Fruit fly (Drosophila melanogaster) whole organism, embryonic: ENCODE measurements around the gene CG16734.

Experiments
- Adf1 ChIP-seq: fragments of 200-800 bp; sonication (Bioruptor generic); IDR thresholded peaks from 2 replicates; pipeline ENCODE4 v1.3.6; 2022; ENCODE audit warnings: missing biosample characterization, missing genetic modification characterization
- Atf-2 ChIP-seq: fragments of 200-800 bp; sonication (Bioruptor generic); optimal IDR thresholded peaks from 2 replicates; lab custom pipeline; 2016; ENCODE audit warnings: missing biosample characterization, missing genetic modification characterization
- CG10959 ChIP-seq: fragments of 200-800 bp; sonication (Bioruptor generic); IDR thresholded peaks from 2 replicates; pipeline ENCODE4 v1.3.6; 2022; ENCODE audit warnings: missing biosample characterization, missing genetic modification characterization
- CG11696 ChIP-seq: fragments of 200-800 bp; sonication (Bioruptor generic); IDR thresholded peaks from 2 replicates; pipeline ENCODE4 v1.3.6; 2022; ENCODE audit warnings: missing biosample characterization, missing genetic modification characterization
- CG12299 ChIP-seq: fragments of 200-800 bp; sonication (Bioruptor generic); optimal IDR thresholded peaks from 2 replicates; lab custom pipeline; 2018; ENCODE audit warnings: missing biosample characterization, mild to moderate bottlenecking, missing genetic modification characterization
- CG13287 ChIP-seq: fragments of 200-800 bp; sonication (Bioruptor generic); IDR thresholded peaks from 2 replicates; pipeline ENCODE4 v1.3.6; 2022; ENCODE audit warnings: missing biosample characterization, missing genetic modification characterization; ENCODE audit not compliant: partially characterized antibody
- CG16863 ChIP-seq: fragments of 200-800 bp; sonication (Bioruptor generic); optimal IDR thresholded peaks from 3 replicates; lab custom pipeline; 2016; ENCODE audit warnings: missing biosample characterization, missing genetic modification characterization
- CG2120 ChIP-seq: fragments of 200-800 bp; sonication (Bioruptor generic); optimal IDR thresholded peaks from 3 replicates; lab custom pipeline; 2016; ENCODE audit warnings: missing biosample characterization, missing genetic modification characterization
- CG2199 ChIP-seq: fragments of 200-800 bp; sonication (Bioruptor generic); IDR thresholded peaks from 3 replicates; pipeline ENCODE4 v1.3.6; 2022; ENCODE audit warnings: missing biosample characterization, missing genetic modification characterization
- CG2875 ChIP-seq: fragments of 200-800 bp; sonication (Bioruptor generic); optimal IDR thresholded peaks from 2 replicates; lab custom pipeline; 2017; ENCODE audit warnings: missing biosample characterization, mild to moderate bottlenecking, missing genetic modification characterization, missing genetic modification reagents
- CG30403 ChIP-seq: fragments of 200-800 bp; sonication (Bioruptor generic); optimal IDR thresholded peaks from 3 replicates; lab custom pipeline; 2016; ENCODE audit warnings: missing biosample characterization, missing genetic modification characterization
- CG32772 ChIP-seq: fragments of 200-800 bp; sonication (Bioruptor generic); IDR thresholded peaks from 2 replicates; pipeline ENCODE4 v1.3.6; 2022; ENCODE audit warnings: missing biosample characterization, missing genetic modification characterization
- CG6175 ChIP-seq: fragments of 200-800 bp; sonication (Bioruptor generic); IDR thresholded peaks from 3 replicates; pipeline ENCODE4 v1.3.6; 2022; ENCODE audit warnings: missing biosample characterization, missing genetic modification characterization
- CG6654 ChIP-seq: fragments of 200-800 bp; sonication (Bioruptor generic); optimal IDR thresholded peaks from 2 replicates; lab custom pipeline; 2017; ENCODE audit warnings: missing biosample characterization, mild to moderate bottlenecking, missing genetic modification characterization
- CG6791 ChIP-seq: fragments of 200-800 bp; sonication (Bioruptor generic); IDR thresholded peaks from 3 replicates; pipeline ENCODE4 v1.3.6; 2022; ENCODE audit warnings: missing biosample characterization, missing genetic modification characterization; ENCODE audit not compliant: partially characterized antibody
- CG7372 ChIP-seq: fragments of 200-800 bp; sonication (Bioruptor generic); IDR thresholded peaks from 2 replicates; pipeline ENCODE4 v1.3.6; 2022; ENCODE audit warnings: missing biosample characterization, missing genetic modification characterization
- CG8089 ChIP-seq: fragments of 200-800 bp; sonication (Bioruptor generic); optimal IDR thresholded peaks from 3 replicates; lab custom pipeline; 2016; ENCODE audit warnings: missing biosample characterization, missing genetic modification characterization
- CG9609 ChIP-seq: fragments of 200-800 bp; sonication (Bioruptor generic); optimal IDR thresholded peaks from 3 replicates; lab custom pipeline; 2016; ENCODE audit warnings: missing biosample characterization, missing genetic modification characterization
- CG9932 ChIP-seq: fragments of 200-800 bp; sonication (Bioruptor generic); IDR thresholded peaks from 2 replicates; pipeline ENCODE4 v1.3.6; 2022; ENCODE audit warnings: missing biosample characterization, missing genetic modification characterization
- CTCF ChIP-seq: fragments of 200-800 bp; sonication (Bioruptor generic); optimal IDR thresholded peaks from 2 replicates; lab custom pipeline; 2017; ENCODE audit warnings: missing biosample characterization, mild to moderate bottlenecking, missing genetic modification characterization, moderate library complexity
- Ets65A ChIP-seq: fragments of 200-800 bp; sonication (Bioruptor generic); peaks from one replicate; lab custom pipeline; 2016; ENCODE audit warnings: missing biosample characterization, missing genetic modification characterization
- H15 ChIP-seq: fragments of 200-800 bp; sonication (Bioruptor generic); IDR thresholded peaks from 3 replicates; pipeline ENCODE4 v1.3.6; 2022; ENCODE audit warnings: missing biosample characterization, missing genetic modification characterization
- Jarid2 ChIP-seq: fragments of 200-800 bp; sonication (Bioruptor generic); optimal IDR thresholded peaks from 3 replicates; lab custom pipeline; 2017; ENCODE audit warnings: mild to moderate bottlenecking, missing biosample characterization, missing genetic modification reagents, missing genetic modification characterization
- Kr ChIP-seq: fragments of 200-800 bp; sonication (Bioruptor generic); optimal IDR thresholded peaks from 2 replicates; lab custom pipeline; 2017; ENCODE audit warnings: missing biosample characterization, mild to moderate bottlenecking, missing genetic modification characterization
- MBD-R2 ChIP-seq: fragments of 200-800 bp; sonication (Bioruptor generic); IDR thresholded peaks from 2 replicates; pipeline ENCODE4 v1.3.6; 2022; ENCODE audit warnings: missing biosample characterization, missing genetic modification characterization
- Med ChIP-seq: fragments of 200-800 bp; sonication (Bioruptor generic); peaks from one replicate; lab custom pipeline; 2016; ENCODE audit warnings: missing biosample characterization, missing genetic modification characterization, mild to moderate bottlenecking, inconsistent platforms, moderate library complexity
- Mrtf ChIP-seq: fragments of 200-800 bp; sonication (Bioruptor generic); IDR thresholded peaks from 3 replicates; pipeline ENCODE4 v1.3.6; 2022; ENCODE audit warnings: missing biosample characterization, missing genetic modification characterization
- Spps ChIP-seq: fragments of 200-800 bp; sonication (Bioruptor generic); optimal IDR thresholded peaks from 2 replicates; lab custom pipeline; 2018; ENCODE audit warnings: missing biosample characterization, mild to moderate bottlenecking, missing genetic modification characterization
- Sry-δ ChIP-seq: fragments of 200-800 bp; sonication (Bioruptor generic); optimal IDR thresholded peaks from 2 replicates; lab custom pipeline; 2016; ENCODE audit warnings: missing biosample characterization, missing genetic modification characterization
- cad ChIP-seq: fragments of >200 bp; optimal IDR thresholded peaks from 2 replicates; lab custom pipeline; 2017; ENCODE audit warnings: missing biosample characterization, missing genetic modification characterization
- caup ChIP-seq: fragments of 200-800 bp; sonication (Bioruptor generic); optimal IDR thresholded peaks from 3 replicates; lab custom pipeline; 2017; ENCODE audit warnings: missing biosample characterization, mild to moderate bottlenecking, missing genetic modification characterization, moderate library complexity; ENCODE audit not compliant: severe bottlenecking
- corto ChIP-seq: fragments of 200-800 bp; sonication (Bioruptor generic); optimal IDR thresholded peaks from 2 replicates; lab custom pipeline; 2016; ENCODE audit warnings: missing biosample characterization, mild to moderate bottlenecking, missing genetic modification characterization, moderate library complexity
- dysf ChIP-seq: fragments of 200-800 bp; sonication (Bioruptor generic); IDR thresholded peaks from 3 replicates; pipeline ENCODE4 v1.3.6; 2022; ENCODE audit warnings: missing biosample characterization, missing genetic modification characterization
- ewg ChIP-seq: fragments of 200-800 bp; sonication (Bioruptor generic); optimal IDR thresholded peaks from 3 replicates; lab custom pipeline; 2017; ENCODE audit warnings: mild to moderate bottlenecking, missing biosample characterization, missing genetic modification reagents, missing genetic modification characterization
- fu2 ChIP-seq: fragments of 200-800 bp; sonication (Bioruptor generic); optimal IDR thresholded peaks from 2 replicates; lab custom pipeline; 2016; ENCODE audit warnings: missing biosample characterization, missing genetic modification characterization
- gro ChIP-seq: fragments of 200-800 bp; sonication (Bioruptor generic); optimal IDR thresholded peaks from 2 replicates; lab custom pipeline; 2016; ENCODE audit warnings: missing biosample characterization, missing genetic modification characterization
- gsb ChIP-seq: fragments of 200-800 bp; sonication (Bioruptor generic); IDR thresholded peaks from 2 replicates; pipeline ENCODE4 v1.3.6; 2022; ENCODE audit warnings: missing biosample characterization, missing genetic modification characterization
- ham ChIP-seq: fragments of 200-800 bp; sonication (Bioruptor generic); IDR thresholded peaks from 2 replicates; pipeline ENCODE4 v1.3.6; 2022; ENCODE audit warnings: missing biosample characterization, missing genetic modification characterization
- hkb ChIP-seq, 2 experiments: fragments of 200-800 bp in 1 of 2; fragments of >200 bp in 1 of 2; sonication (Bioruptor generic) in 1 of 2; IDR thresholded peaks in 1 of 2; optimal IDR thresholded peaks in 1 of 2; 2 replicates each; pipeline versions ENCODE4 v1.3.6 to Lab custom; 2017 to 2022; ENCODE audit warnings: missing biosample characterization in 1 of 2, missing genetic modification characterization in 1 of 2
- insv ChIP-seq, 2 experiments: fragments of 200-800 bp; sonication (Bioruptor generic); optimal IDR thresholded peaks; 3 replicates each; lab custom pipeline; 2016 to 2018; ENCODE audit warnings: missing biosample characterization in 2 of 2, missing genetic modification characterization in 2 of 2
- mirr ChIP-seq: fragments of 200-800 bp; sonication (Bioruptor generic); optimal IDR thresholded peaks from 3 replicates; lab custom pipeline; 2018; ENCODE audit warnings: missing biosample characterization, mild to moderate bottlenecking, missing genetic modification characterization
- onecut ChIP-seq: fragments of 200-800 bp; sonication (Bioruptor generic); IDR thresholded peaks from 2 replicates; pipeline ENCODE4 v1.3.6; 2022; ENCODE audit warnings: missing biosample characterization, missing genetic modification characterization
- p53 ChIP-seq: fragments of 200-800 bp; sonication (Bioruptor generic); optimal IDR thresholded peaks from 2 replicates; lab custom pipeline; 2016; ENCODE audit warnings: missing biosample characterization, missing genetic modification characterization
- phol ChIP-seq: fragments of 200-800 bp; sonication (Bioruptor generic); optimal IDR thresholded peaks from 3 replicates; lab custom pipeline; 2018; ENCODE audit warnings: missing biosample characterization, mild to moderate bottlenecking, missing genetic modification characterization, moderate library complexity
- rib ChIP-seq: fragments of 200-800 bp; sonication (Bioruptor generic); IDR thresholded peaks from 2 replicates; pipeline ENCODE4 v1.3.6; 2022; ENCODE audit warnings: missing biosample characterization, missing genetic modification characterization
- sima ChIP-seq: fragments of 200-800 bp; sonication (Bioruptor generic); optimal IDR thresholded peaks from 2 replicates; lab custom pipeline; 2016; ENCODE audit warnings: missing biosample characterization, missing genetic modification characterization
- slou ChIP-seq: fragments of 200-800 bp; sonication (Bioruptor generic); optimal IDR thresholded peaks from 3 replicates; lab custom pipeline; 2016; ENCODE audit warnings: missing biosample characterization, missing genetic modification characterization
- sqz ChIP-seq: fragments of 200-800 bp; sonication (Bioruptor generic); optimal IDR thresholded peaks from 3 replicates; lab custom pipeline; 2018; ENCODE audit warnings: missing biosample characterization, mild to moderate bottlenecking, missing genetic modification characterization
- stwl ChIP-seq: fragments of 200-800 bp; sonication (Bioruptor generic); optimal IDR thresholded peaks from 3 replicates; lab custom pipeline; 2018; ENCODE audit warnings: missing biosample characterization, mild to moderate bottlenecking, missing genetic modification characterization, moderate library complexity
- vnd ChIP-seq: fragments of 200-800 bp; sonication (Bioruptor generic); IDR thresholded peaks from 3 replicates; pipeline ENCODE4 v1.3.6; 2022; ENCODE audit warnings: missing biosample characterization, missing genetic modification characterization; ENCODE audit not compliant: partially characterized antibody

The CG16734 gene

DNA sequence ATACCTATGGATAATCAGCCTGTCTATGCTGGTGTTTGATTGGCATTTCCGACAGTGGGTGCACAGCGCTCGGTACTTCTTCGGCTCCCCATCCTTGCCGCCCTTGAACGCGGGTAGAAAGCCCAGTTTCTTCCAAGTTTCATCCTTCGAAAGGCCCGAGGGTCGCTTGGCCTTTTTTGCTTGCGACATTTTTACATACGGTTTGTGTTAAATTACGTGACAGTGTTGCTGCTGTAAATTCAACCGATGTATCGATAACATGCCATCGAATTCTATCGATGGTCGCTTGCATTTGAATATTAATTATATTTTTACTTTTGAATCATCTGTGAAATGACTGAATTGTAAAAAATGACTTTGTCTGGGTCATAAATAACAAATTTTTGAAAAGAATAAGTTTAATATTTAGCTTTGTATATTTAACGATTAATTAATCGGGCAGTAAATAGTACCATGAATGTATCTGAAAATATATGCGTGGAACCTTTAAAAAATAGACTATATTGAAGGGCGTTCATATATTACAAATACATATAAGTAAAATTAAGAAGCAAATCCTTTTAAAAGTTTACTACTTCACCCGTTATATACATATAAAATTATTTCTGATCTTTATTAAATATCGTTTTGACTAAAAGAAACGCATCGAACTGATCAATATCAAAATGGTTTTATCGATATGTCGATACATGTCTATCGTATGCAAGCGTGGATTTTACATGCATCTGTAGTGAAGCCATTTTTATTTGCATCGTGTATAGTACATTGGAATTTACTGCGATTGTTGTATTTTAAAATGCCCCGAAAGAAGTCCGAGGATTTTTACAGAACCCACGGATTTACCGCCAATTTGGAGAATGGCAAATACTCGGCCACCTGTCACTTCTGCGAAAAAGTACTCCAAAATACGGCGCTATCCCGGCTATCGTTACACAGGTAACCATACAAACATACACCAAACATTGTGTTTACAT is 3.7 kb downstream of the CG16734 start, which contains the start of the genes Ibf2 and Ibf1 (continued):
- TF ChIP-seq Spps (tag; lab: Kevin White, UChicago) (no peak), Adf1 (GFP tag; lab: Robert Waterston, UW) (no peak), fu2 (GFP tag; lab: Kevin White, UChicago) (no peak), ham (GFP tag; lab: Robert Waterston, UW) (no peak), ewg (GFP tag; lab: Kevin White, UChicago) (no peak), sima (GFP tag; lab: Kevin White, UChicago) (no peak), CG2120 (GFP tag; lab: Kevin White, UChicago) (no peak), CG7372 (GFP tag; lab: Robert Waterston, UW) (no peak), CTCF (GFP tag; lab: Kevin White, UChicago) (peak; percentile 63), CG10959 (GFP tag; lab: Robert Waterston, UW) (no peak), CG6175 (no peak), CG12299 (tag; lab: Kevin White, UChicago) (no peak), CG16863 (GFP tag; lab: Kevin White, UChicago) (no peak), MBD-R2 (GFP tag; lab: Robert Waterston, UW) (peak; percentile 58), CG11696 (GFP tag; lab: Robert Waterston, UW) (no peak), caup (GFP tag; lab: Kevin White, UChicago) (no peak), CG2875 (GFP tag; lab: Kevin White, UChicago) (no peak), cad (GFP tag; lab: Kevin White, UChicago) (no peak), mirr (GFP tag; lab: Kevin White, UChicago) (no peak), CG30403 (GFP tag; lab: Kevin White, UChicago) (no peak), CG6791 (GFP tag; lab: Robert Waterston, UW) (peak; percentile 92), Ets65A (GFP tag; lab: Kevin White, UChicago) (no peak), Jarid2 (no peak), Sry-δ (GFP tag; lab: Kevin White, UChicago) (peak; percentile 22), dysf (GFP tag; lab: Robert Waterston, UW) (no peak), rib (GFP tag; lab: Robert Waterston, UW) (no peak), Med (GFP tag; lab: Kevin White, UChicago) (peak; percentile 22), CG8089 (GFP tag; lab: Kevin White, UChicago) (no peak), H15 (GFP tag; lab: Robert Waterston, UW) (no peak), gro (GFP tag; lab: Kevin White, UChicago) (no peak), CG32772 (no peak), slou (GFP tag; lab: Kevin White, UChicago) (no peak), stwl (tag; lab: Kevin White, UChicago) (peak; percentile 30), onecut (GFP tag; lab: Robert Waterston, UW) (no peak), CG6654 (GFP tag; lab: Kevin White, UChicago) (no peak), vnd (GFP tag; lab: Robert Waterston, UW) (peak; percentile 79), insv (GFP tag; optimal IDR thresholded peaks at IDR 0.05; lab: Kevin White, UChicago) (no peak), phol (peak; percentile 89), sqz (no peak), corto (GFP tag; lab: Kevin White, UChicago) (no peak), Mrtf (no peak), CG13287 (peak; percentile 77), Atf-2 (GFP tag; lab: Kevin White, UChicago) (no peak), hkb (optimal IDR thresholded peaks at IDR 0.05; lab: Kevin White, UChicago) (peak; percentile 25), hkb (GFP tag; IDR thresholded peaks at IDR 0.05; lab: Robert Waterston, UW) (no peak), p53 (GFP tag; lab: Kevin White, UChicago) (no peak), CG9932 (GFP tag; lab: Robert Waterston, UW) (no peak), CG2199 (no peak), Kr (no peak), gsb (no peak), CG9609 (GFP tag; lab: Kevin White, UChicago) (no peak)
